Worm (Caenorhabditis elegans) whole organism, dauer: ENCODE data around the gene Y49E10.27.

Experiments used
- unc-62 ChIP-seq: sonication (generic microtip); optimal IDR thresholded peaks from 2 replicates; lab custom pipeline; 2017; ENCODE audit warnings: missing biosample characterization, missing genetic modification reagents, missing genetic modification characterization

Y49E10.27 gene

ce11 chrIII:12466310-12466709 lies 32.1 kb downstream of the Y49E10.27 start, which contains the start of gene pstk-1:
pstk-1 (plus strand) TSS chrIII:12466610.
- no peak for TF ChIP-seq unc-62

ce11 chrIII:12468869-12469268 lies 34.7 kb downstream of the Y49E10.27 start, which contains the start of gene Y49E10.29:
Y49E10.29 (plus strand) TSS chrIII:12469169.
- no peak for TF ChIP-seq unc-62

- no peak for TF ChIP-seq unc-62
Measured at ce11 chrIII:12469800-12470199, 35.6 kb downstream of the Y49E10.27 start.

- no peak for TF ChIP-seq unc-62
Measured at ce11 chrIII:12470589-12470988, 36.4 kb downstream of the Y49E10.27 start.

DNA sequence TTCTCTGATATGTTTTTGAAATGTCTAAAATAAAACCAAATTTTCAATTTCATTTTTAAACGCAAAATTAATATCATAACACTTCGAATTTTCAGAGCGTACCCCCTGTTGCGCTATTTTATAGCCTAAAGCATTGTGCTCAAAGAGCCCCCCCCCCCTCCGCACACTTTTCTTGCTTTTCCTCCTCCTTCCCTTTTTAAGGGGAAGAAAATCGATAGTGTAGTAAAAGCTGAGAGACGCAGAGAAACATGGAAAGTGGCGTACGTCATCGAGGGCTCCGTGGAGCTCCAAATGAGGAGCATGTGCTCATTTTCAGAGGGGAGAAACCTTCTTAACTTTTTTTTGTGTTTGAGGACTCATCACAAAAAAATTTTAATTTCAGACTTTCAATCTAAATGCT lies 38.3 kb downstream of the Y49E10.27 start, which contains the start of gene cccp-1:
Gene cccp-1, plus strand, starts transcription at position 377 of the 400 bp plus-strand sequence.
- no peak for TF ChIP-seq unc-62

- no peak for TF ChIP-seq unc-62
Measured at ce11 chrIII:12484432-12484831, 50.2 kb downstream of the Y49E10.27 start, which contains the start of gene arrd-16. arrd-16 (plus strand) TSS chrIII:12484732.
